Worm (Caenorhabditis elegans) whole organism, early embryonic: ENCODE measurements around the gene tric-1B.2.
A peak's percentile ranks its signal among the peaks of the same experiment; 100 is the strongest.

Source experiments
- B0310.2 ChIP-seq: sonication (generic microtip); optimal IDR thresholded peaks from 2 replicates; lab custom pipeline; 2016; ENCODE audit warnings: mild to moderate bottlenecking, missing genetic modification characterization, missing compliant biosample characterization
- aly-1 ChIP-seq: sonication (generic microtip); optimal IDR thresholded peaks from 2 replicates; lab custom pipeline; 2016; ENCODE audit warnings: missing genetic modification characterization, missing compliant biosample characterization
- ama-1 ChIP-seq: fragments of 150-350 bp; optimal IDR thresholded peaks from 2 replicates; lab custom pipeline; 2014
- hmg-4 ChIP-seq: fragments of 200-800 bp; sonication (Bioruptor generic); optimal IDR thresholded peaks from 2 replicates; lab custom pipeline; 2018; ENCODE audit warnings: mild to moderate bottlenecking, missing genetic modification characterization, missing compliant biosample characterization
- scrt-1 ChIP-seq: fragments of 200-800 bp; sonication (Bioruptor generic); IDR thresholded peaks from 2 replicates; pipeline ENCODE4 v1.3.6; 2022; ENCODE audit warnings: missing genetic modification characterization, missing compliant biosample characterization

- TF ChIP-seq aly-1 (tag; lab: Kevin White, UChicago): no peak
- TF ChIP-seq scrt-1 (GFP tag; lab: Robert Waterston, UW): no peak
- TF ChIP-seq ama-1 (lab: Kevin White, UChicago): no peak
- peak; percentile 9 for TF ChIP-seq hmg-4 (GFP tag; lab: Kevin White, UChicago)
- TF ChIP-seq B0310.2 (tag; lab: Kevin White, UChicago): no peak
These were observed 585 bp downstream of the tric-1B.2 start for ce11 chrII:12278602-12279001.
